Fruit fly (Drosophila melanogaster) whole organism, embryonic: ENCODE data around the gene CG1440.
A peak's percentile ranks its signal among the peaks of the same experiment; 100 is the strongest.

Experiments used
- Atf3 ChIP-seq: fragments of 200-800 bp; sonication (Bioruptor generic); optimal IDR thresholded peaks from 3 replicates; lab custom pipeline; 2016; ENCODE audit warnings: missing biosample characterization, missing genetic modification characterization
- Awh ChIP-seq: fragments of 200-800 bp; sonication (Bioruptor generic); IDR thresholded peaks from 2 replicates; pipeline ENCODE4, ENCODE4 v1.3.6; 2022; ENCODE audit warnings: missing biosample characterization, missing genetic modification characterization
- Blimp-1 ChIP-seq: fragments of 200-800 bp; sonication (Bioruptor generic); optimal IDR thresholded peaks from 3 replicates; lab custom pipeline; 2018; ENCODE audit warnings: missing biosample characterization, missing genetic modification characterization, mild to moderate bottlenecking, moderate library complexity, missing genetic modification reagents
- CG10209 ChIP-seq: fragments of 200-800 bp; sonication (Bioruptor generic); optimal IDR thresholded peaks from 3 replicates; lab custom pipeline; 2017; ENCODE audit warnings: missing biosample characterization, mild to moderate bottlenecking, missing genetic modification characterization, missing genetic modification reagents
- CG10565 ChIP-seq: fragments of 200-800 bp; sonication (Bioruptor generic); optimal IDR thresholded peaks from 3 replicates; lab custom pipeline; 2016; ENCODE audit warnings: missing biosample characterization, mild to moderate bottlenecking, missing genetic modification characterization
- CG1233 ChIP-seq: fragments of 200-800 bp; sonication (Bioruptor generic); optimal IDR thresholded peaks from 4 replicates; lab custom pipeline; 2018; ENCODE audit warnings: missing biosample characterization, mild to moderate bottlenecking, missing genetic modification characterization
- CG17328 ChIP-seq: fragments of 200-800 bp; sonication (Bioruptor generic); IDR thresholded peaks from 2 replicates; pipeline ENCODE4 v1.3.6; 2022; ENCODE audit warnings: missing biosample characterization, missing genetic modification characterization
- CG17802 ChIP-seq: fragments of 200-800 bp; sonication (Bioruptor generic); optimal IDR thresholded peaks from 2 replicates; lab custom pipeline; 2018; ENCODE audit warnings: missing biosample characterization, mild to moderate bottlenecking, missing genetic modification characterization, moderate library complexity
- CG2712 ChIP-seq: fragments of 200-800 bp; optimal IDR thresholded peaks from 3 replicates; lab custom pipeline; 2019; ENCODE audit warnings: missing biosample characterization, mild to moderate bottlenecking, missing genetic modification characterization, moderate library complexity
- CG30431 ChIP-seq: fragments of 200-800 bp; sonication (Bioruptor generic); optimal IDR thresholded peaks from 2 replicates; lab custom pipeline; 2017; ENCODE audit warnings: missing biosample characterization, missing genetic modification characterization
- CG32772 ChIP-seq: fragments of 200-800 bp; sonication (Bioruptor generic); IDR thresholded peaks from 2 replicates; pipeline ENCODE4 v1.3.6; 2022; ENCODE audit warnings: missing biosample characterization, missing genetic modification characterization
- CG3726 ChIP-seq: fragments of 200-800 bp; sonication (Bioruptor generic); IDR thresholded peaks from 3 replicates; pipeline ENCODE4, ENCODE4 v1.3.6; 2022; ENCODE audit warnings: missing biosample characterization, missing genetic modification characterization
- CG5245 ChIP-seq: fragments of 200-800 bp; sonication (Bioruptor generic); optimal IDR thresholded peaks from 3 replicates; lab custom pipeline; 2016; ENCODE audit warnings: missing biosample characterization, missing genetic modification characterization
- CG9727 ChIP-seq: fragments of 200-800 bp; sonication (Bioruptor generic); optimal IDR thresholded peaks from 3 replicates; lab custom pipeline; 2017; ENCODE audit warnings: missing biosample characterization, mild to moderate bottlenecking, missing genetic modification characterization
- CG9932 ChIP-seq: fragments of 200-800 bp; sonication (Bioruptor generic); IDR thresholded peaks from 2 replicates; pipeline ENCODE4 v1.3.6; 2022; ENCODE audit warnings: missing biosample characterization, missing genetic modification characterization
- Chrac-16 ChIP-seq: fragments of 200-800 bp; sonication (Bioruptor generic); optimal IDR thresholded peaks from 3 replicates; lab custom pipeline; 2016; ENCODE audit warnings: missing biosample characterization, missing genetic modification characterization
- Doc2 ChIP-seq: fragments of 200-800 bp; sonication (Bioruptor generic); IDR thresholded peaks from 2 replicates; pipeline ENCODE4 v1.3.6; 2022; ENCODE audit warnings: missing biosample characterization, missing genetic modification characterization
- Gug ChIP-seq: fragments of 200-800 bp; sonication (Bioruptor generic); IDR thresholded peaks from 4 replicates; pipeline ENCODE4 v1.3.6; 2022; ENCODE audit warnings: missing biosample characterization, missing genetic modification characterization
- Hmx ChIP-seq: fragments of 200-800 bp; sonication (Bioruptor generic); optimal IDR thresholded peaks from 2 replicates; lab custom pipeline; 2016; ENCODE audit warnings: missing biosample characterization, missing genetic modification characterization
- Hr3 ChIP-seq: fragments of 200-800 bp; sonication (Bioruptor generic); optimal IDR thresholded peaks from 3 replicates; lab custom pipeline; 2016; ENCODE audit warnings: missing biosample characterization, missing genetic modification characterization
- Lpt ChIP-seq: fragments of >200 bp; optimal IDR thresholded peaks from 2 replicates; lab custom pipeline; 2018; ENCODE audit warnings: missing biosample characterization, missing genetic modification characterization
- Max ChIP-seq: fragments of 200-800 bp; sonication (Bioruptor generic); optimal IDR thresholded peaks from 2 replicates; lab custom pipeline; 2016; ENCODE audit warnings: missing biosample characterization, mild to moderate bottlenecking, missing genetic modification characterization
- Rfx ChIP-seq: fragments of 200-800 bp; sonication (Bioruptor generic); IDR thresholded peaks from 2 replicates; pipeline ENCODE4 v1.3.6; 2022; ENCODE audit warnings: missing biosample characterization, missing genetic modification characterization
- Side ChIP-seq: fragments of 200-800 bp; sonication (Bioruptor generic); optimal IDR thresholded peaks from 2 replicates; lab custom pipeline; 2016; ENCODE audit warnings: missing biosample characterization, missing genetic modification characterization
- ab ChIP-seq: fragments of 200-800 bp; sonication (Bioruptor generic); optimal IDR thresholded peaks from 2 replicates; lab custom pipeline; 2016; ENCODE audit warnings: missing biosample characterization, missing genetic modification characterization
- ash1 ChIP-seq: fragments of 200-800 bp; sonication (Bioruptor generic); optimal IDR thresholded peaks from 2 replicates; lab custom pipeline; 2018; ENCODE audit warnings: missing biosample characterization, mild to moderate bottlenecking, missing genetic modification characterization
- az2 ChIP-seq: fragments of 200-800 bp; sonication (Bioruptor generic); optimal IDR thresholded peaks from 3 replicates; lab custom pipeline; 2016; ENCODE audit warnings: missing biosample characterization, missing genetic modification characterization
- bab2 ChIP-seq: fragments of 200-800 bp; sonication (Bioruptor generic); optimal IDR thresholded peaks from 2 replicates; lab custom pipeline; 2016; ENCODE audit warnings: missing biosample characterization, missing genetic modification characterization
- bcd ChIP-seq: fragments of 200-800 bp; sonication (Bioruptor generic); optimal IDR thresholded peaks from 2 replicates; lab custom pipeline; 2017; ENCODE audit warnings: missing biosample characterization, mild to moderate bottlenecking, missing genetic modification characterization
- bsh ChIP-seq, 2 experiments: fragments of 200-800 bp; sonication (Bioruptor generic); optimal IDR thresholded peaks; 2 replicates each; lab custom pipeline; 2017 to 2018; ENCODE audit warnings: mild to moderate bottlenecking in 2 of 2, missing biosample characterization in 2 of 2, missing genetic modification characterization in 2 of 2, moderate library complexity in 1 of 2
- cad ChIP-seq: fragments of >200 bp; optimal IDR thresholded peaks from 2 replicates; lab custom pipeline; 2017; ENCODE audit warnings: missing biosample characterization, missing genetic modification characterization
- crol ChIP-seq: fragments of 200-800 bp; sonication (Bioruptor generic); IDR thresholded peaks from 2 replicates; pipeline ENCODE4 v1.3.6; 2022; ENCODE audit warnings: missing biosample characterization, missing genetic modification characterization
- exex ChIP-seq: fragments of 200-800 bp; sonication (Bioruptor generic); optimal IDR thresholded peaks from 4 replicates; lab custom pipeline; 2018; ENCODE audit warnings: missing biosample characterization, mild to moderate bottlenecking, missing genetic modification characterization, moderate library complexity
- eyg ChIP-seq: fragments of 200-800 bp; sonication (Bioruptor generic); optimal IDR thresholded peaks from 3 replicates; lab custom pipeline; 2016; ENCODE audit warnings: missing biosample characterization, missing genetic modification characterization
- gem ChIP-seq: fragments of 200-800 bp; sonication (Bioruptor generic); optimal IDR thresholded peaks from 2 replicates; lab custom pipeline; 2019; ENCODE audit warnings: missing biosample characterization, mild to moderate bottlenecking, missing genetic modification characterization, moderate library complexity
- gsb-n ChIP-seq: fragments of 200-800 bp; sonication (Bioruptor generic); optimal IDR thresholded peaks from 3 replicates; lab custom pipeline; 2018; ENCODE audit warnings: missing biosample characterization, mild to moderate bottlenecking, missing genetic modification characterization
- insv ChIP-seq, 2 experiments: fragments of 200-800 bp; sonication (Bioruptor generic); optimal IDR thresholded peaks; 3 replicates each; lab custom pipeline; 2016 to 2018; ENCODE audit warnings: missing biosample characterization in 2 of 2, missing genetic modification characterization in 2 of 2
- kah ChIP-seq: fragments of 200-800 bp; sonication (Bioruptor generic); optimal IDR thresholded peaks from 2 replicates; lab custom pipeline; 2018; ENCODE audit warnings: missing biosample characterization, mild to moderate bottlenecking, missing genetic modification characterization
- kay ChIP-seq: fragments of 200-800 bp; sonication (Bioruptor generic); optimal IDR thresholded peaks from 2 replicates; lab custom pipeline; 2016; ENCODE audit warnings: missing biosample characterization, missing genetic modification characterization
- mirr ChIP-seq: fragments of 200-800 bp; sonication (Bioruptor generic); optimal IDR thresholded peaks from 3 replicates; lab custom pipeline; 2018; ENCODE audit warnings: missing biosample characterization, mild to moderate bottlenecking, missing genetic modification characterization
- peb ChIP-seq: fragments of 200-800 bp; sonication (Bioruptor generic); IDR thresholded peaks from 2 replicates; pipeline ENCODE4 v1.3.6; 2022; ENCODE audit warnings: missing biosample characterization, missing genetic modification characterization
- ranshi ChIP-seq: fragments of 200-800 bp; sonication (Bioruptor generic); IDR thresholded peaks from 2 replicates; pipeline ENCODE4 v1.3.6; 2022; ENCODE audit warnings: missing biosample characterization, missing genetic modification characterization
- repo ChIP-seq: fragments of 200-800 bp; sonication (Bioruptor generic); optimal IDR thresholded peaks from 2 replicates; lab custom pipeline; 2016; ENCODE audit warnings: missing biosample characterization, missing genetic modification characterization
- rib ChIP-seq: fragments of 200-800 bp; sonication (Bioruptor generic); IDR thresholded peaks from 2 replicates; pipeline ENCODE4 v1.3.6; 2022; ENCODE audit warnings: missing biosample characterization, missing genetic modification characterization
- schlank ChIP-seq: fragments of 200-800 bp; sonication (Bioruptor generic); optimal IDR thresholded peaks from 2 replicates; lab custom pipeline; 2018; ENCODE audit warnings: missing biosample characterization, mild to moderate bottlenecking, missing genetic modification characterization
- sd ChIP-seq: fragments of 200-800 bp; sonication (Bioruptor generic); optimal IDR thresholded peaks from 3 replicates; lab custom pipeline; 2018; ENCODE audit warnings: missing biosample characterization, mild to moderate bottlenecking, missing genetic modification characterization, moderate library complexity
- seq ChIP-seq: fragments of 200-800 bp; sonication (Bioruptor generic); IDR thresholded peaks from 2 replicates; pipeline ENCODE4 v1.3.6; 2022; ENCODE audit warnings: missing biosample characterization, missing genetic modification characterization
- tgo ChIP-seq: fragments of 200-800 bp; sonication (Bioruptor generic); IDR thresholded peaks from 3 replicates; pipeline ENCODE4 v1.3.6; 2022; ENCODE audit warnings: missing biosample characterization, missing genetic modification characterization
- tll ChIP-seq, 2 experiments: fragments of 200-800 bp in 1 of 2; fragments of >200 bp in 1 of 2; sonication (Bioruptor generic) in 1 of 2; optimal IDR thresholded peaks; 2 replicates each; lab custom pipeline; 2017 to 2019; ENCODE audit warnings: missing biosample characterization in 2 of 2, missing genetic modification characterization in 2 of 2, mild to moderate bottlenecking in 1 of 2, moderate library complexity in 1 of 2
- tx ChIP-seq: fragments of 200-800 bp; sonication (Bioruptor generic); optimal IDR thresholded peaks from 2 replicates; lab custom pipeline; 2016; ENCODE audit warnings: missing biosample characterization, missing genetic modification characterization

CG1440 gene

dm6 chrX:8398177-8399018, 38.5 kb upstream of the CG1440 start, which contains the start of gene CG10555 (continued):
- TF ChIP-seq CG17802 (tag; lab: Kevin White, UChicago): peak; percentile 70
- peak; percentile 83 for TF ChIP-seq eyg (GFP tag; lab: Kevin White, UChicago)
- TF ChIP-seq CG32772: peak; percentile 89
- peak; percentile 50 for TF ChIP-seq CG5245 (GFP tag; lab: Kevin White, UChicago)
- TF ChIP-seq kah: no peak
- TF ChIP-seq ab (GFP tag; lab: Kevin White, UChicago): peak; percentile 94
- peak; percentile 86 for TF ChIP-seq CG2712 (tag; lab: Kevin White, UChicago)
- no peak for TF ChIP-seq crol (GFP tag; lab: Robert Waterston, UW)
- peak; percentile 74 for TF ChIP-seq CG3726
- TF ChIP-seq Awh (GFP tag; lab: Robert Waterston, UW): peak; percentile 63
- TF ChIP-seq repo: peak; percentile 87
- peak; percentile 36 for TF ChIP-seq exex
- TF ChIP-seq kay: peak; percentile 52
- peak; percentile 93 for TF ChIP-seq Rfx
- TF ChIP-seq Doc2 (GFP tag; lab: Robert Waterston, UW): peak; percentile 57
- TF ChIP-seq ranshi (GFP tag; lab: Robert Waterston, UW): peak; percentile 84
- TF ChIP-seq Max (GFP tag; lab: Kevin White, UChicago): peak; percentile 84
- peak; percentile 79 for TF ChIP-seq bab2 (GFP tag; lab: Kevin White, UChicago)
- TF ChIP-seq mirr (GFP tag; lab: Kevin White, UChicago): peak; percentile 71
- TF ChIP-seq cad (GFP tag; lab: Kevin White, UChicago): no peak
- TF ChIP-seq CG17328: peak; percentile 87
- peak; percentile 91 for TF ChIP-seq tx (GFP tag; lab: Kevin White, UChicago)
- peak; percentile 65; the same call in 3 of the 4 replicates for TF ChIP-seq Gug
- peak; percentile 96 for TF ChIP-seq gem (tag; lab: Kevin White, UChicago)
- peak; percentile 47 for TF ChIP-seq schlank
- peak in 1 of 2 experiments; percentile 81 for TF ChIP-seq bsh (GFP tag; optimal IDR thresholded peaks at IDR 0.05; lab: Kevin White, UChicago)
- TF ChIP-seq gsb-n (tag; lab: Kevin White, UChicago): peak; percentile 21
- peak; percentile 92 for TF ChIP-seq CG9932
- peak; percentile 77 for TF ChIP-seq Side (GFP tag; lab: Kevin White, UChicago)
- TF ChIP-seq Atf3 (GFP tag; lab: Kevin White, UChicago): peak; percentile 77
- peak; percentile 82 for TF ChIP-seq CG10209 (GFP tag; lab: Kevin White, UChicago)
- TF ChIP-seq CG9727 (GFP tag; lab: Kevin White, UChicago): peak; percentile 92
- TF ChIP-seq Chrac-16 (GFP tag; lab: Kevin White, UChicago): peak; percentile 80
- peak; percentile 83 for TF ChIP-seq bcd (GFP tag; lab: Kevin White, UChicago)
- no peak for TF ChIP-seq ash1
- no peak for TF ChIP-seq rib
- TF ChIP-seq Blimp-1: peak; percentile 87
- TF ChIP-seq peb (GFP tag; lab: Robert Waterston, UW): peak; percentile 68
- TF ChIP-seq az2: peak; percentile 75
- TF ChIP-seq tgo (GFP tag; lab: Robert Waterston, UW): peak; percentile 90
- TF ChIP-seq insv (GFP tag; optimal IDR thresholded peaks at IDR 0.05; lab: Kevin White, UChicago): peak in 1 of 2 experiments; percentile 41
- TF ChIP-seq CG1233: peak; percentile 35
- no peak for TF ChIP-seq sd
- TF ChIP-seq tll (GFP tag; optimal IDR thresholded peaks at IDR 0.05; lab: Kevin White, UChicago): no peak
- peak; percentile 89 for TF ChIP-seq Hr3 (GFP tag; lab: Kevin White, UChicago)
- TF ChIP-seq Hmx (GFP tag; lab: Kevin White, UChicago): peak; percentile 64
- peak; percentile 73 for TF ChIP-seq CG30431 (GFP tag; lab: Kevin White, UChicago)
- peak; percentile 81 for TF ChIP-seq CG10565 (GFP tag; lab: Kevin White, UChicago)
- TF ChIP-seq Lpt (GFP tag; lab: Kevin White, UChicago): no peak
- peak; percentile 80 for TF ChIP-seq seq (GFP tag; lab: Robert Waterston, UW)
